Fruit fly (Drosophila melanogaster) whole organism, embryonic: Measurements from ENCODE around the gene Vm26Ac.
A peak's percentile ranks its signal among the peaks of the same experiment; 100 is the strongest.

ENCODE experiments used
- Atf3 ChIP-seq: fragments of 200-800 bp; sonication (Bioruptor generic); optimal IDR thresholded peaks from 3 replicates; lab custom pipeline; 2016; ENCODE audit warnings: missing biosample characterization, missing genetic modification characterization
- CG10274 ChIP-seq: fragments of 200-800 bp; sonication (Bioruptor generic); optimal IDR thresholded peaks from 3 replicates; lab custom pipeline; 2017; ENCODE audit warnings: missing biosample characterization, mild to moderate bottlenecking, missing genetic modification characterization
- CG11504 ChIP-seq: fragments of 200-800 bp; sonication (Bioruptor generic); optimal IDR thresholded peaks from 3 replicates; lab custom pipeline; 2019; ENCODE audit warnings: missing biosample characterization, mild to moderate bottlenecking, missing genetic modification characterization, moderate library complexity
- CG12219 ChIP-seq: fragments of 200-800 bp; sonication (Bioruptor generic); optimal IDR thresholded peaks from 3 replicates; lab custom pipeline; 2018; ENCODE audit warnings: missing biosample characterization, mild to moderate bottlenecking, missing genetic modification characterization
- CG12744 ChIP-seq: fragments of 200-800 bp; sonication (Bioruptor generic); optimal IDR thresholded peaks from 2 replicates; lab custom pipeline; 2016; ENCODE audit warnings: missing biosample characterization, missing genetic modification characterization
- CG14710 ChIP-seq: fragments of 200-800 bp; sonication (Bioruptor generic); optimal IDR thresholded peaks from 3 replicates; lab custom pipeline; 2019; ENCODE audit warnings: missing biosample characterization, mild to moderate bottlenecking, missing genetic modification characterization, moderate library complexity
- CG15696 ChIP-seq: fragments of 200-800 bp; sonication (Bioruptor generic); optimal IDR thresholded peaks from 2 replicates; lab custom pipeline; 2019; ENCODE audit warnings: missing biosample characterization, mild to moderate bottlenecking, missing genetic modification characterization, moderate library complexity
- CG17328 ChIP-seq: fragments of 200-800 bp; sonication (Bioruptor generic); IDR thresholded peaks from 2 replicates; pipeline ENCODE4 v1.3.6; 2022; ENCODE audit warnings: missing biosample characterization, missing genetic modification characterization
- CG18011 ChIP-seq: fragments of 200-800 bp; sonication (Bioruptor generic); optimal IDR thresholded peaks from 2 replicates; lab custom pipeline; 2017; ENCODE audit warnings: missing biosample characterization, missing genetic modification characterization, mild to moderate bottlenecking, moderate library complexity, missing genotype
- CG18764 ChIP-seq: fragments of 200-800 bp; sonication (Bioruptor generic); optimal IDR thresholded peaks from 3 replicates; lab custom pipeline; 2016; ENCODE audit warnings: missing biosample characterization, missing genetic modification characterization
- CG2889 ChIP-seq: fragments of 200-800 bp; sonication (Bioruptor generic); IDR thresholded peaks from 3 replicates; pipeline ENCODE4 v1.3.6; 2022; ENCODE audit warnings: missing biosample characterization, missing genetic modification characterization
- CG31441 ChIP-seq: fragments of 200-800 bp; sonication (Bioruptor generic); IDR thresholded peaks from 2 replicates; pipeline ENCODE4 v1.3.6; 2022; ENCODE audit warnings: missing biosample characterization, missing genetic modification characterization
- CG32772 ChIP-seq: fragments of 200-800 bp; sonication (Bioruptor generic); IDR thresholded peaks from 2 replicates; pipeline ENCODE4 v1.3.6; 2022; ENCODE audit warnings: missing biosample characterization, missing genetic modification characterization
- CG34422 ChIP-seq: fragments of 200-800 bp; sonication (Bioruptor generic); IDR thresholded peaks from 3 replicates; pipeline ENCODE4 v1.3.6; 2022; ENCODE audit warnings: missing biosample characterization, missing genetic modification characterization
- CG6175 ChIP-seq: fragments of 200-800 bp; sonication (Bioruptor generic); IDR thresholded peaks from 3 replicates; pipeline ENCODE4 v1.3.6; 2022; ENCODE audit warnings: missing biosample characterization, missing genetic modification characterization
- CG6689 ChIP-seq: fragments of 200-800 bp; sonication (Bioruptor generic); IDR thresholded peaks from 2 replicates; pipeline ENCODE4 v1.3.6; 2022; ENCODE audit warnings: missing biosample characterization, missing genetic modification characterization
- CG6854 ChIP-seq: fragments of 200-800 bp; sonication (Bioruptor generic); optimal IDR thresholded peaks from 3 replicates; lab custom pipeline; 2017; ENCODE audit warnings: missing biosample characterization, mild to moderate bottlenecking, missing genetic modification characterization
- CG7786 ChIP-seq: fragments of 200-800 bp; sonication (Bioruptor generic); optimal IDR thresholded peaks from 2 replicates; lab custom pipeline; 2016; ENCODE audit warnings: missing biosample characterization, missing genetic modification characterization
- E2f1 ChIP-seq: fragments of 200-800 bp; sonication (Bioruptor generic); IDR thresholded peaks from 2 replicates; pipeline ENCODE4 v1.3.6; 2022; ENCODE audit warnings: missing biosample characterization, missing genetic modification characterization
- Ets65A ChIP-seq: fragments of 200-800 bp; sonication (Bioruptor generic); peaks from one replicate; lab custom pipeline; 2016; ENCODE audit warnings: missing biosample characterization, missing genetic modification characterization
- Ets97D ChIP-seq: fragments of 200-800 bp; sonication (Bioruptor generic); optimal IDR thresholded peaks from 3 replicates; lab custom pipeline; 2016; ENCODE audit warnings: missing biosample characterization, missing genetic modification characterization
- HHEX ChIP-seq: fragments of 200-800 bp; sonication (Bioruptor generic); optimal IDR thresholded peaks from 3 replicates; lab custom pipeline; 2017; ENCODE audit warnings: missing biosample characterization, mild to moderate bottlenecking, missing genetic modification characterization, missing genetic modification reagents
- HLH4C ChIP-seq: fragments of 200-800 bp; sonication (Bioruptor generic); IDR thresholded peaks from 3 replicates; pipeline ENCODE4 v1.3.6; 2022; ENCODE audit warnings: missing biosample characterization, missing genetic modification characterization; ENCODE audit not compliant: partially characterized antibody
- Hmx ChIP-seq: fragments of 200-800 bp; sonication (Bioruptor generic); optimal IDR thresholded peaks from 2 replicates; lab custom pipeline; 2016; ENCODE audit warnings: missing biosample characterization, missing genetic modification characterization
- Hr39 ChIP-seq: fragments of >200 bp; optimal IDR thresholded peaks from 2 replicates; lab custom pipeline; 2017
- Hsf ChIP-seq: fragments of 200-800 bp; sonication (Bioruptor generic); optimal IDR thresholded peaks from 3 replicates; lab custom pipeline; 2016; ENCODE audit warnings: missing biosample characterization, missing genetic modification characterization
- MBD-R2 ChIP-seq: fragments of 200-800 bp; sonication (Bioruptor generic); IDR thresholded peaks from 2 replicates; pipeline ENCODE4 v1.3.6; 2022; ENCODE audit warnings: missing biosample characterization, missing genetic modification characterization
- MESR4 ChIP-seq: fragments of 200-800 bp; sonication (Bioruptor generic); optimal IDR thresholded peaks from 2 replicates; lab custom pipeline; 2018; ENCODE audit warnings: missing biosample characterization, mild to moderate bottlenecking, missing genetic modification characterization, moderate library complexity
- Pdp1 ChIP-seq, 2 experiments: fragments of 200-800 bp; sonication (Bioruptor generic); optimal IDR thresholded peaks; 3 replicates each; lab custom pipeline; 2016; ENCODE audit warnings: missing biosample characterization in 2 of 2, missing genetic modification characterization in 2 of 2, mild to moderate bottlenecking in 1 of 2, moderate library complexity in 1 of 2
- Sry-δ ChIP-seq: fragments of 200-800 bp; sonication (Bioruptor generic); optimal IDR thresholded peaks from 2 replicates; lab custom pipeline; 2016; ENCODE audit warnings: missing biosample characterization, missing genetic modification characterization
- TFAM ChIP-seq: fragments of 200-800 bp; sonication (Bioruptor generic); optimal IDR thresholded peaks from 2 replicates; lab custom pipeline; 2017; ENCODE audit warnings: missing biosample characterization, missing genetic modification characterization, inconsistent platforms
- abd-A ChIP-seq: fragments of 200-800 bp; sonication (Bioruptor generic); optimal IDR thresholded peaks from 3 replicates; lab custom pipeline; 2019; ENCODE audit warnings: missing biosample characterization, mild to moderate bottlenecking, missing genetic modification characterization, moderate library complexity
- cas ChIP-seq: fragments of 200-800 bp; sonication (Bioruptor generic); IDR thresholded peaks from 2 replicates; pipeline ENCODE4 v1.3.6; 2022; ENCODE audit warnings: missing biosample characterization, missing genetic modification characterization
- croc ChIP-seq: fragments of 200-800 bp; sonication (Bioruptor generic); conservative IDR thresholded peaks from 3 replicates; pipeline ENCODE4 v1.3.6; 2022; ENCODE audit warnings: missing biosample characterization, missing genetic modification characterization
- crp ChIP-seq, 2 experiments: fragments of 200-800 bp; sonication (Bioruptor generic); optimal IDR thresholded peaks; 2 replicates in 1 of 2; 3 replicates in 1 of 2; lab custom pipeline; 2017; ENCODE audit warnings: missing biosample characterization in 2 of 2, missing genetic modification characterization in 2 of 2, mild to moderate bottlenecking in 1 of 2, moderate library complexity in 1 of 2
- dysf ChIP-seq: fragments of 200-800 bp; sonication (Bioruptor generic); IDR thresholded peaks from 3 replicates; pipeline ENCODE4 v1.3.6; 2022; ENCODE audit warnings: missing biosample characterization, missing genetic modification characterization
- h ChIP-seq: fragments of >200 bp; optimal IDR thresholded peaks from 2 replicates; lab custom pipeline; 2017
- her ChIP-seq: fragments of 200-800 bp; sonication (Bioruptor generic); optimal IDR thresholded peaks from 2 replicates; lab custom pipeline; 2016; ENCODE audit warnings: missing biosample characterization, missing genetic modification characterization
- lbe ChIP-seq: fragments of 200-800 bp; sonication (Bioruptor generic); optimal IDR thresholded peaks from 2 replicates; lab custom pipeline; 2016; ENCODE audit warnings: missing biosample characterization, mild to moderate bottlenecking, missing genetic modification characterization
- lola ChIP-seq, 3 experiments: fragments of >200 bp in 2 of 3; fragments of 200-800 bp in 1 of 3; sonication (Bioruptor generic) in 1 of 3; optimal IDR thresholded peaks; 2 replicates each; lab custom pipeline; 2017 to 2019; ENCODE audit warnings: missing biosample characterization in 3 of 3, missing genetic modification characterization in 3 of 3, mild to moderate bottlenecking in 1 of 3, moderate library complexity in 1 of 3
- maf-S ChIP-seq: fragments of 200-800 bp; sonication (Bioruptor generic); optimal IDR thresholded peaks from 2 replicates; lab custom pipeline; 2016; ENCODE audit warnings: missing biosample characterization, missing genetic modification characterization
- oc ChIP-seq: fragments of 200-800 bp; sonication (Bioruptor generic); optimal IDR thresholded peaks from 2 replicates; lab custom pipeline; 2018; ENCODE audit warnings: missing biosample characterization, mild to moderate bottlenecking, missing genetic modification characterization, moderate library complexity
- peb ChIP-seq: fragments of 200-800 bp; sonication (Bioruptor generic); IDR thresholded peaks from 2 replicates; pipeline ENCODE4 v1.3.6; 2022; ENCODE audit warnings: missing biosample characterization, missing genetic modification characterization
- pita ChIP-seq: fragments of 200-800 bp; sonication (Bioruptor generic); optimal IDR thresholded peaks from 2 replicates; lab custom pipeline; 2017; ENCODE audit warnings: missing biosample characterization, mild to moderate bottlenecking, missing genetic modification characterization
- rib ChIP-seq: fragments of 200-800 bp; sonication (Bioruptor generic); IDR thresholded peaks from 2 replicates; pipeline ENCODE4 v1.3.6; 2022; ENCODE audit warnings: missing biosample characterization, missing genetic modification characterization
- schlank ChIP-seq: fragments of 200-800 bp; sonication (Bioruptor generic); optimal IDR thresholded peaks from 2 replicates; lab custom pipeline; 2018; ENCODE audit warnings: missing biosample characterization, mild to moderate bottlenecking, missing genetic modification characterization
- slp2 ChIP-seq: fragments of 200-800 bp; sonication (Bioruptor generic); optimal IDR thresholded peaks from 2 replicates; lab custom pipeline; 2016; ENCODE audit warnings: missing biosample characterization, missing genetic modification characterization
- toy ChIP-seq: fragments of 200-800 bp; sonication (Bioruptor generic); IDR thresholded peaks from 2 replicates; pipeline ENCODE4 v1.3.6; 2022; ENCODE audit warnings: missing biosample characterization, missing genetic modification characterization
- zf30C ChIP-seq: fragments of 200-800 bp; sonication (Bioruptor generic); optimal IDR thresholded peaks from 3 replicates; lab custom pipeline; 2018; ENCODE audit warnings: missing biosample characterization, mild to moderate bottlenecking, missing genetic modification characterization
- zfh2 ChIP-seq: fragments of 200-800 bp; sonication (Bioruptor generic); optimal IDR thresholded peaks from 2 replicates; lab custom pipeline; 2016; ENCODE audit warnings: missing biosample characterization, missing genetic modification characterization

The Vm26Ac gene

DNA sequence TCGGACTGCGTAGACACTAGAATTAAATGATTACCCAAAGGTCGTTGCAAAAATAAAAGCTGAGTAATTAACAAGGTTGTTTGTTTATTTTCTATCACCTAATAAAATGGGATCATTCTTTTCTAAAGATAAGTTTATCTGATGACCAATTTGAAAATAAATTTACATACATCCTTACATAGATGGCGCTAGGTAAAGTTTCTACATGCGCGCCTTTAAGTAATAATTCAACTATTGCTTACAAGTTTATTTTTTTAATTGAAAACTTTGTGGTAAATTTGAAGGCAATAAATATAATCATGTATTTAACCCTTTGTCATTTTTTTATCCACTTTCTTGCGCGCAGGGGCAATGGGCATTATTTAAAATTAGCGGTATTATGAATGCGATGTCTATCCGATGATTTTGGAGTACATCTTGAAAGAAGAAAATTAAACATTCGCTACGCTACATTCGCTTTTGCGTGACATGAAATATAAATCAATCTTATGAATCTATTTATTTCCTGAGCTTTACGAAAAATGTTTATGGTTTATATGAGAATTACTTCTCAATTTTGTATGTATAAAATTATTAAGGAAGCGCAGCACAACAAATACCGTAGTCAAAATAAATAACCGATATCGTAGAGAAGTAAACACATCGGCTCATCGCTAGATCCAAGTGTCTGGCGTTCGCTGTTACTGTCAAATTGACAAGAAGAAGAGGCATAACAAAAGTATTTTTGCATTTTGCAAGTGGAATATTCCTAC, 9.5 kb downstream of the Vm26Ac start, which contains the start of gene CG9044 (continued):
- TF ChIP-seq HLH4C (GFP tag; lab: Robert Waterston, UW): peak; percentile 89
- TF ChIP-seq CG11504 (tag; lab: Kevin White, UChicago): no peak
- no peak for TF ChIP-seq CG12219
- TF ChIP-seq maf-S: peak; percentile 38
- TF ChIP-seq CG17328: no peak
- TF ChIP-seq CG10274 (GFP tag; lab: Kevin White, UChicago): no peak
- peak; percentile 98 for TF ChIP-seq Ets65A (GFP tag; lab: Kevin White, UChicago)
- no peak for TF ChIP-seq abd-A (tag; lab: Kevin White, UChicago)
- TF ChIP-seq CG6175 (GFP tag; lab: Robert Waterston, UW): no peak
- peak in 1 of 3 experiments; percentile 53 for TF ChIP-seq lola (GFP tag; optimal IDR thresholded peaks at IDR 0.05; lab: Kevin White, UChicago)
- TF ChIP-seq Atf3 (GFP tag; lab: Kevin White, UChicago): peak; percentile 37
- peak; percentile 67 to 69 for TF ChIP-seq Pdp1 (GFP tag; optimal IDR thresholded peaks at IDR 0.05; lab: Kevin White, UChicago)
- TF ChIP-seq zfh2 (GFP tag; lab: Kevin White, UChicago): peak; percentile 83
- TF ChIP-seq CG18011 (GFP tag; lab: Kevin White, UChicago): no peak
- TF ChIP-seq CG12744 (GFP tag; lab: Kevin White, UChicago): no peak
- 0 out of 3 replicates have a peak, but pooled peaks have one; percentile 9 for TF ChIP-seq CG2889 (GFP tag; lab: Robert Waterston, UW)
- TF ChIP-seq Ets97D (GFP tag; lab: Kevin White, UChicago): peak; percentile 67
- no peak for TF ChIP-seq toy (GFP tag; lab: Robert Waterston, UW)
- no peak for TF ChIP-seq HHEX (GFP tag; lab: Kevin White, UChicago)
- no peak for TF ChIP-seq TFAM (GFP tag; lab: Kevin White, UChicago)
- peak; percentile 96 for TF ChIP-seq Sry-δ (GFP tag; lab: Kevin White, UChicago)
- no peak for TF ChIP-seq oc (tag; lab: Kevin White, UChicago)
- TF ChIP-seq Hmx: no peak
- TF ChIP-seq CG7786 (GFP tag; lab: Kevin White, UChicago): peak; percentile 57
- no peak for TF ChIP-seq CG31441 (GFP tag; lab: Robert Waterston, UW)
- TF ChIP-seq peb (GFP tag; lab: Robert Waterston, UW): no peak
- TF ChIP-seq CG15696: peak; percentile 41
- peak; percentile 52 for TF ChIP-seq slp2 (GFP tag; lab: Kevin White, UChicago)
- no peak for TF ChIP-seq CG6854 (GFP tag; lab: Kevin White, UChicago)
- TF ChIP-seq h: no peak
- TF ChIP-seq E2f1 (GFP tag; lab: Robert Waterston, UW): peak; percentile 41; the same call in 1 of the 2 replicates
- TF ChIP-seq Hsf (GFP tag; lab: Kevin White, UChicago): peak; percentile 69
- no peak for TF ChIP-seq schlank (tag; lab: Kevin White, UChicago)
- peak; percentile 49; the same call in 1 of the 3 replicates for TF ChIP-seq CG34422 (GFP tag; lab: Robert Waterston, UW)
- TF ChIP-seq Hr39 (lab: Kevin White, UChicago): no peak
- TF ChIP-seq rib (GFP tag; lab: Robert Waterston, UW): no peak
- peak; percentile 75 for TF ChIP-seq MBD-R2
- TF ChIP-seq CG32772 (GFP tag; lab: Robert Waterston, UW): peak; percentile 37; the same call in 1 of the 2 replicates
- no peak for TF ChIP-seq zf30C
- TF ChIP-seq pita: no peak
- TF ChIP-seq CG6689: no peak
- peak; percentile 81 for TF ChIP-seq CG14710 (tag; lab: Kevin White, UChicago)
- TF ChIP-seq croc (GFP tag; lab: Robert Waterston, UW): peak; percentile 28; the same call in 1 of the 3 replicates
- peak; percentile 65 for TF ChIP-seq lbe (GFP tag; lab: Kevin White, UChicago)
- TF ChIP-seq cas: no peak
- no peak for TF ChIP-seq MESR4 (GFP tag; lab: Kevin White, UChicago)
- TF ChIP-seq CG18764 (GFP tag; lab: Kevin White, UChicago): peak; percentile 31
- peak; percentile 6 for TF ChIP-seq her (GFP tag; lab: Kevin White, UChicago)
- TF ChIP-seq crp (GFP tag; optimal IDR thresholded peaks at IDR 0.05; lab: Kevin White, UChicago): no peak
- TF ChIP-seq dysf (GFP tag; lab: Robert Waterston, UW): no peak; the same call in 2 of the 3 replicates
